Fruit fly (Drosophila melanogaster): ENCODE measurements around the gene Keap1.

Keap1 gene

dm6 chr3R:17122796-17123504 is 43.2 kb upstream of the Keap1 start (continued):
- TF ChIP-seq CG18476 (GFP tag; optimal IDR thresholded peaks at IDR 0.05) (no peak), Meics (GFP tag; optimal IDR thresholded peaks at IDR 0.05) (no peak), Lim3 (GFP tag; IDR thresholded peaks at IDR 0.05) (no peak), Xbp1 (GFP tag; optimal IDR thresholded peaks at IDR 0.05) (no peak), hth (optimal IDR thresholded peaks at IDR 0.05) (no peak), tx (GFP tag; optimal IDR thresholded peaks at IDR 0.05) (no peak), kah (GFP tag; optimal IDR thresholded peaks at IDR 0.05) (no peak), CG18262 (tag; optimal IDR thresholded peaks at IDR 0.05) (no peak), CG9876 (GFP tag; optimal IDR thresholded peaks at IDR 0.05) (no peak), HLH4C (GFP tag; IDR thresholded peaks at IDR 0.05; ENCODE audit: partially characterized antibody) (no peak), Hr39 (optimal IDR thresholded peaks at IDR 0.05) (no peak), bigmax (GFP tag; optimal IDR thresholded peaks at IDR 0.05) (no peak), CG2120 (GFP tag; optimal IDR thresholded peaks at IDR 0.05) (no peak), CG12155 (GFP tag; optimal IDR thresholded peaks at IDR 0.05) (no peak), CG3163 (GFP tag; optimal IDR thresholded peaks at IDR 0.05) (no peak), Adf1 (GFP tag; IDR thresholded peaks at IDR 0.05) (peak; percentile 73), NC2β (GFP tag; optimal IDR thresholded peaks at IDR 0.05) (no peak), sens-2 (GFP tag; IDR thresholded peaks at IDR 0.05) (no peak), fd3F (GFP tag; optimal IDR thresholded peaks at IDR 0.05) (no peak), Asciz (GFP tag; optimal IDR thresholded peaks at IDR 0.05) (no peak), gsb (GFP tag; IDR thresholded peaks at IDR 0.05) (no peak), pzg (GFP tag; optimal IDR thresholded peaks at IDR 0.05) (no peak), CG12391 (tag; optimal IDR thresholded peaks at IDR 0.05) (no peak), crol (GFP tag; IDR thresholded peaks at IDR 0.05) (peak; percentile 91), tgo (GFP tag; IDR thresholded peaks at IDR 0.05) (no peak), CG18011 (GFP tag; optimal IDR thresholded peaks at IDR 0.05) (no peak), sens (GFP tag) (peak; percentile 5), CG34376 (GFP tag; optimal IDR thresholded peaks at IDR 0.05) (no peak), cwo (GFP tag; optimal IDR thresholded peaks at IDR 0.05) (no peak), CG31441 (GFP tag; IDR thresholded peaks at IDR 0.05) (0 out of 2 replicates have a peak, but pooled peaks have one; percentile 37), nerfin-2 (GFP tag; IDR thresholded peaks at IDR 0.05; ENCODE audit: partially characterized antibody) (no peak), rib (GFP tag; IDR thresholded peaks at IDR 0.05) (peak; percentile 24; the same call in 1 of the 2 replicates), tin (GFP tag; optimal IDR thresholded peaks at IDR 0.05) (no peak), HLH3B (GFP tag; IDR thresholded peaks at IDR 0.05) (no peak), CG10431 (GFP tag; optimal IDR thresholded peaks at IDR 0.05) (no peak), CG7839 (tag; optimal IDR thresholded peaks at IDR 0.05) (peak; percentile 7), Spps (tag; optimal IDR thresholded peaks at IDR 0.05) (no peak), Nf-YA (GFP tag; IDR thresholded peaks at IDR 0.05) (no peak), dmrt99B (tag; optimal IDR thresholded peaks at IDR 0.05) (peak; percentile 27), Hey (tag; optimal IDR thresholded peaks at IDR 0.05) (no peak), CG10654 (GFP tag; optimal IDR thresholded peaks at IDR 0.05) (no peak), gro (GFP tag; optimal IDR thresholded peaks at IDR 0.05) (no peak), CG7357 (GFP tag; IDR thresholded peaks at IDR 0.05) (no peak), D (optimal IDR thresholded peaks at IDR 0.05) (no peak), D (GFP tag; optimal IDR thresholded peaks at IDR 0.05) (no peak), gfzf (GFP tag; optimal IDR thresholded peaks at IDR 0.05) (no peak), jigr1 (GFP tag; IDR thresholded peaks at IDR 0.05) (no peak), CG2678 (tag; optimal IDR thresholded peaks at IDR 0.05) (peak; percentile 14), Sox102F (GFP tag; optimal IDR thresholded peaks at IDR 0.05) (peak; percentile 18), HmgZ (tag; optimal IDR thresholded peaks at IDR 0.05) (no peak), CG9727 (GFP tag; optimal IDR thresholded peaks at IDR 0.05) (no peak)

Data from whole organism, embryonic.